Fruit fly (Drosophila melanogaster) whole organism, adult: ENCODE measurements around the gene CG17271.

ENCODE experiments used
- CG11617 ChIP-seq: fragments of 200-800 bp; sonication (Bioruptor generic); optimal IDR thresholded peaks from 2 replicates; lab custom pipeline; 2017; ENCODE audit warnings: mild to moderate bottlenecking, missing biosample characterization, missing genetic modification reagents, missing genetic modification characterization
- CG12768 ChIP-seq: fragments of 200-800 bp; sonication (Bioruptor generic); optimal IDR thresholded peaks from 2 replicates; lab custom pipeline; 2017; ENCODE audit warnings: missing biosample characterization, missing genetic modification characterization, mild to moderate bottlenecking, moderate library complexity, missing genetic modification reagents
- CG14711 ChIP-seq: fragments of 200-800 bp; sonication (Bioruptor generic); optimal IDR thresholded peaks from 2 replicates; lab custom pipeline; 2018; ENCODE audit warnings: missing biosample characterization, mild to moderate bottlenecking, missing genetic modification characterization, moderate library complexity
- CG1620 ChIP-seq: fragments of 200-800 bp; sonication (Bioruptor generic); optimal IDR thresholded peaks from 2 replicates; lab custom pipeline; 2016; ENCODE audit warnings: missing biosample characterization, missing genetic modification characterization
- CG33017 ChIP-seq: fragments of 200-800 bp; sonication (Bioruptor generic); optimal IDR thresholded peaks from 2 replicates; lab custom pipeline; 2018; ENCODE audit warnings: missing biosample characterization, mild to moderate bottlenecking, missing genetic modification characterization, moderate library complexity
- CG5204 ChIP-seq: fragments of 200-800 bp; sonication (Bioruptor generic); optimal IDR thresholded peaks from 2 replicates; lab custom pipeline; 2016; ENCODE audit warnings: missing biosample characterization, missing genetic modification characterization
- CG7045 ChIP-seq: fragments of 200-800 bp; sonication (Bioruptor generic); optimal IDR thresholded peaks from 2 replicates; lab custom pipeline; 2017; ENCODE audit warnings: missing biosample characterization, mild to moderate bottlenecking, missing genetic modification characterization
- CG7101 ChIP-seq: fragments of 200-800 bp; sonication (Bioruptor generic); optimal IDR thresholded peaks from 2 replicates; lab custom pipeline; 2018; ENCODE audit warnings: missing biosample characterization, mild to moderate bottlenecking, missing genetic modification characterization, moderate library complexity
- Clk ChIP-seq: fragments of 200-800 bp; sonication (Bioruptor generic); optimal IDR thresholded peaks from 2 replicates; lab custom pipeline; 2017; ENCODE audit warnings: missing biosample characterization, missing genetic modification characterization
- Crg-1 ChIP-seq: fragments of 200-800 bp; sonication (Bioruptor generic); optimal IDR thresholded peaks from 2 replicates; lab custom pipeline; 2016; ENCODE audit warnings: missing biosample characterization, missing genetic modification characterization
- Hr96 ChIP-seq: fragments of 200-800 bp; sonication (Bioruptor generic); optimal IDR thresholded peaks from 2 replicates; lab custom pipeline; 2016; ENCODE audit warnings: missing biosample characterization, missing genetic modification characterization
- Mnt ChIP-seq: fragments of 200-800 bp; sonication (Bioruptor generic); optimal IDR thresholded peaks from 2 replicates; lab custom pipeline; 2016; ENCODE audit warnings: missing biosample characterization, mild to moderate bottlenecking, missing genetic modification characterization
- bab1 ChIP-seq: fragments of 200-800 bp; sonication (Bioruptor generic); optimal IDR thresholded peaks from 3 replicates; lab custom pipeline; 2019; ENCODE audit warnings: missing biosample characterization, mild to moderate bottlenecking, missing genetic modification characterization, moderate library complexity
- cic ChIP-seq: fragments of 200-800 bp; sonication (Bioruptor generic); optimal IDR thresholded peaks from 2 replicates; lab custom pipeline; 2017; ENCODE audit warnings: missing biosample characterization, mild to moderate bottlenecking, missing genetic modification characterization, moderate library complexity
- cnc ChIP-seq, 2 experiments: fragments of >200 bp; optimal IDR thresholded peaks; 2 replicates each; lab custom pipeline; 2017
- kay ChIP-seq: fragments of 200-800 bp; sonication (Bioruptor generic); peaks from one replicate; lab custom pipeline; 2016; ENCODE audit warnings: missing biosample characterization, missing genetic modification characterization, borderline replicate concordance
- ovo ChIP-seq: fragments of 200-800 bp; sonication (Bioruptor generic); optimal IDR thresholded peaks from 2 replicates; lab custom pipeline; 2016; ENCODE audit warnings: missing biosample characterization, missing genetic modification characterization
- pad ChIP-seq: fragments of 200-800 bp; sonication (Bioruptor generic); optimal IDR thresholded peaks from 3 replicates; lab custom pipeline; 2017; ENCODE audit warnings: missing biosample characterization, missing genetic modification characterization, mild to moderate bottlenecking, moderate library complexity, missing genetic modification reagents
- tj ChIP-seq: fragments of 200-800 bp; sonication (Bioruptor generic); optimal IDR thresholded peaks from 3 replicates; lab custom pipeline; 2017; ENCODE audit warnings: missing biosample characterization, mild to moderate bottlenecking, missing genetic modification characterization, moderate library complexity
- toe ChIP-seq: fragments of 200-800 bp; sonication (Bioruptor generic); optimal IDR thresholded peaks from 2 replicates; lab custom pipeline; 2016; ENCODE audit warnings: missing biosample characterization, missing genetic modification characterization

Gene CG17271

DNA sequence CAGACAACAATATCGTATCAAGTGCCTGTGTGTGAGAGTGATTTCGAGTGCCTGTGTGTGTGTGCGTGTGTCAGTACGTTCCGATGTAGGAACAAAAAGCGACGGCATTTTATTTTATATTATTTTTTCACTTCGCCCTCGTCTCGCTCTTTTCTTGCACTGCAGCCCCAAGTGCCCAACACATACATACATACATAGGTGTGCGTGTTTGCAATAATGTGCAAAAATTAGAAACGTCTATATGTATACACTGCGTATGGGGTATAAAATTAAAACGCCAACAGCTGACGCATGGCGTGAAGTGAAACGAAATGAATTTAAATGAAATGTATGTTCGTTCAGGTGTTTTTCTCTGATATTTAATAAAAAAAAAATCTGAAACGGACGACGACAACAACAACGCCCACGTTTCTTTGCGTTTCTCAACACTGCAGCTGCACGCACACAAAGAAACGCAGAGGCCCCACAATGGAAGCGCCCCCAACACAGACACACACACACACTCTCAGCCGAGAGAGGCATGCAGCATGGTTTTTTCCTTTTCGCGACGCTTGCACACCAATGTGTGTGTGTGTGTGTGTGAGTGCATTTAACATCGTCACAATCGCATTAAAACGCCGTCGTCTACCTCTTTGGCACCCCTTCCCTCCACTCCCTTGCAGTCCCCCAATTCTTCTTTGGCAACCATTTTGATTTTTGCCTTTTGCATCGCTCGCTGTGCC lies 37.8 kb downstream of the CG17271 start:
- peak; percentile 24 for TF ChIP-seq CG1620 (GFP tag; lab: Kevin White, UChicago)
- peak; percentile 28 for TF ChIP-seq CG7101
- TF ChIP-seq Crg-1 (GFP tag; lab: Kevin White, UChicago) = peak; percentile 59
- peak; percentile 20 for TF ChIP-seq ovo (GFP tag; lab: Kevin White, UChicago)
- no peak for TF ChIP-seq bab1
- TF ChIP-seq Clk (GFP tag; lab: Kevin White, UChicago) = no peak
- peak; percentile 31 for TF ChIP-seq CG14711 (tag; lab: Kevin White, UChicago)
- TF ChIP-seq toe = peak; percentile 72
- peak; percentile 36 for TF ChIP-seq cic (GFP tag; lab: Kevin White, UChicago)
- TF ChIP-seq CG12768 = peak; percentile 44
- TF ChIP-seq cnc (optimal IDR thresholded peaks at IDR 0.05; lab: Kevin White, UChicago) = no peak
- TF ChIP-seq kay (GFP tag; lab: Kevin White, UChicago) = peak; percentile 99
- TF ChIP-seq CG5204 (GFP tag; lab: Kevin White, UChicago) = peak; percentile 73
- TF ChIP-seq Mnt (GFP tag; lab: Kevin White, UChicago) = peak; percentile 58
- no peak for TF ChIP-seq Hr96 (GFP tag; lab: Kevin White, UChicago)
- TF ChIP-seq CG11617 (GFP tag; lab: Kevin White, UChicago) = peak; percentile 75
- peak; percentile 40 for TF ChIP-seq pad (GFP tag; lab: Kevin White, UChicago)
- peak; percentile 37 for TF ChIP-seq CG33017 (tag; lab: Kevin White, UChicago)
- TF ChIP-seq CG7045 (GFP tag; lab: Kevin White, UChicago) = peak; percentile 38
- peak; percentile 60 for TF ChIP-seq tj (GFP tag; lab: Kevin White, UChicago)

DNA sequence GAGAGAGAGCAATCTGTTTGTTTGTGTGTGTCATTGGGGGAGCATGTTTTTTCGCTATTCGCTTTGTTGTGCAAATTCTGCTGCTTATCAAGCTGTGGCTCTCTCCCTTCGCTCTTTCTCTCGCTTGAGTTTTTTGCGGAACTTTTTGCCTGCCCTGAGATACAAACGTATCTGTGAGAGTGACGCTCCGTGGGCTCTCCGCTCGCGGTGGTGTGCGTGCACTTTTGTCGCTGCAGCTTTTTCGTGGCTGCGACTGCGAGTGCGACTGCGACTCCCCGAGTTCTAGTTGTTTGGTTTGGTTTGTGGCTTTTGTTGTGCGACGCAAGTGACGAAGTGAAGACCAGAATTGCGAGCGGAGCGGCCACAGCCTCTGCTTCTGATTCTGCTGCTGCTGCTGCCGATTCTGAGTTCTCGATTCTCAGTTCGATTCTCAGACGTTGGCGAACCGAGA lies 39.0 kb downstream of the CG17271 start:
- TF ChIP-seq bab1 (peak; percentile 98), CG5204 (GFP tag; lab: Kevin White, UChicago) (no peak), Crg-1 (GFP tag; lab: Kevin White, UChicago) (no peak), Hr96 (GFP tag; lab: Kevin White, UChicago) (peak; percentile 23), Mnt (GFP tag; lab: Kevin White, UChicago) (peak; percentile 74), tj (GFP tag; lab: Kevin White, UChicago) (peak; percentile 73), CG14711 (tag; lab: Kevin White, UChicago) (peak; percentile 50), CG1620 (GFP tag; lab: Kevin White, UChicago) (no peak), CG7101 (peak; percentile 22), cnc (optimal IDR thresholded peaks at IDR 0.05; lab: Kevin White, UChicago) (no peak), pad (GFP tag; lab: Kevin White, UChicago) (no peak), CG11617 (GFP tag; lab: Kevin White, UChicago) (no peak), cic (GFP tag; lab: Kevin White, UChicago) (peak; percentile 92), CG12768 (peak; percentile 80), ovo (GFP tag; lab: Kevin White, UChicago) (peak; percentile 60), toe (peak; percentile 62), Clk (GFP tag; lab: Kevin White, UChicago) (peak; percentile 72), CG7045 (GFP tag; lab: Kevin White, UChicago) (peak; percentile 31), CG33017 (tag; lab: Kevin White, UChicago) (peak; percentile 66), kay (GFP tag; lab: Kevin White, UChicago) (peak; percentile 96)

dm6 chr3R:20782104-20782654 lies 39.5 kb downstream of the CG17271 start:
- peak; percentile 37 for TF ChIP-seq CG12768
- peak; percentile 76 for TF ChIP-seq CG33017 (tag; lab: Kevin White, UChicago)
- TF ChIP-seq Hr96 (GFP tag; lab: Kevin White, UChicago) = no peak
- peak; percentile 71 for TF ChIP-seq CG7045 (GFP tag; lab: Kevin White, UChicago)
- peak; percentile 76 for TF ChIP-seq CG7101
- TF ChIP-seq CG14711 (tag; lab: Kevin White, UChicago) = peak; percentile 64
- peak; percentile 52 for TF ChIP-seq CG11617 (GFP tag; lab: Kevin White, UChicago)
- no peak for TF ChIP-seq ovo (GFP tag; lab: Kevin White, UChicago)
- peak; percentile 24 for TF ChIP-seq pad (GFP tag; lab: Kevin White, UChicago)
- TF ChIP-seq Crg-1 (GFP tag; lab: Kevin White, UChicago) = no peak

- no peak for TF ChIP-seq pad (GFP tag; lab: Kevin White, UChicago)
- no peak for TF ChIP-seq CG7045 (GFP tag; lab: Kevin White, UChicago)
- TF ChIP-seq ovo (GFP tag; lab: Kevin White, UChicago) = peak; percentile 44
- TF ChIP-seq Clk (GFP tag; lab: Kevin White, UChicago) = peak; percentile 49
- peak; percentile 65 for TF ChIP-seq CG33017 (tag; lab: Kevin White, UChicago)
- TF ChIP-seq Mnt (GFP tag; lab: Kevin White, UChicago) = peak; percentile 16
- TF ChIP-seq CG12768 = peak; percentile 67
- peak; percentile 18 for TF ChIP-seq Hr96 (GFP tag; lab: Kevin White, UChicago)
- TF ChIP-seq CG14711 (tag; lab: Kevin White, UChicago) = no peak
- TF ChIP-seq cic (GFP tag; lab: Kevin White, UChicago) = peak; percentile 80
- TF ChIP-seq toe = peak; percentile 18
- no peak for TF ChIP-seq Crg-1 (GFP tag; lab: Kevin White, UChicago)
- peak; percentile 96 for TF ChIP-seq kay (GFP tag; lab: Kevin White, UChicago)
- no peak for TF ChIP-seq CG5204 (GFP tag; lab: Kevin White, UChicago)
- no peak for TF ChIP-seq cnc (optimal IDR thresholded peaks at IDR 0.05; lab: Kevin White, UChicago)
- peak; percentile 48 for TF ChIP-seq bab1
- peak; percentile 55 for TF ChIP-seq tj (GFP tag; lab: Kevin White, UChicago)
- TF ChIP-seq CG1620 (GFP tag; lab: Kevin White, UChicago) = peak; percentile 29
- TF ChIP-seq CG11617 (GFP tag; lab: Kevin White, UChicago) = peak; percentile 36
- TF ChIP-seq CG7101 = peak; percentile 32
These were observed 41.7 kb downstream of the CG17271 start for dm6 chr3R:20779969-20780368.
